Worm (Caenorhabditis elegans): Measurements from ENCODE around the gene sgk-1.

Gene sgk-1

DNA sequence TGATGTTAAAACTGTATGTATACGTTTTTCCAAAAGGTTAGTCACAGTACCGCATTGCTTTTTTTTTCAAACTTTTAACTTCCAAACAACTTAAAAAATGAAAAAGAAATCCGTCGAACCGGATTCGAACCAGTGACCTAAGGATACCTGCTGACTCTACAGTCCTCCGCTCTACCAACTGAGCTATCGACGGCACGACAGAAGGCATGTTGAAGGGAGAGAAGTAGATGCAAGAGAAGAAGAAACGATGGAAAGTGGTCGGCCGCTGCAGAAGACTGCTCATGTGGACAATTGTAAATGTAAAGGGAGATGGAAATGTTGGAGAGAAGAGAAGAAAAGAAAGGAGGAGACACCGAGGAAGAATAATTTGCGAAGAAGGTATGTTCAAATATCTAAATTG lies 52.3 kb downstream of the sgk-1 start:
- TF ChIP-seq D1046.2 (GFP tag; IDR thresholded peaks at IDR 0.05) = peak; percentile 89
- TF ChIP-seq tag-97 (GFP tag; IDR thresholded peaks at IDR 0.05) = no peak
- peak; percentile 87 for TF ChIP-seq lin-29 (GFP tag; IDR thresholded peaks at IDR 0.05)
- TF ChIP-seq mxl-3 (GFP tag; optimal IDR thresholded peaks at IDR 0.05) = peak; percentile 75
- peak; percentile 71 to 80 for TF ChIP-seq lsy-2 (tag; optimal IDR thresholded peaks at IDR 0.05)
- TF ChIP-seq ZK337.2 (GFP tag; IDR thresholded peaks at IDR 0.05) = peak; percentile 90
- TF ChIP-seq nhr-28 (tag; optimal IDR thresholded peaks at IDR 0.05) = peak; percentile 62
- peak; percentile 94 for TF ChIP-seq mes-2 (tag; optimal IDR thresholded peaks at IDR 0.05; ENCODE audit: poor library complexity, severe bottlenecking)
- peak; percentile 70; the same call in 1 of the 2 replicates for TF ChIP-seq nhr-41 (GFP tag; IDR thresholded peaks at IDR 0.05)
- TF ChIP-seq Y105C5A.15 (GFP tag; IDR thresholded peaks at IDR 0.05) = peak; percentile 96
- TF ChIP-seq nhr-77 (tag; optimal IDR thresholded peaks at IDR 0.05) = peak; percentile 82
- TF ChIP-seq saeg-2 (GFP tag; IDR thresholded peaks at IDR 0.05) = peak; percentile 96
- peak; percentile 90 for TF ChIP-seq nhr-6 (tag; optimal IDR thresholded peaks at IDR 0.05)
- TF ChIP-seq hlh-30 (tag; optimal IDR thresholded peaks at IDR 0.05; ENCODE audit: insufficient read depth) = peak; percentile 93
- peak; percentile 87 for TF ChIP-seq Y5F2A.4 (GFP tag; optimal IDR thresholded peaks at IDR 0.05)
- TF ChIP-seq nhr-76 (tag; optimal IDR thresholded peaks at IDR 0.05) = no peak
- peak; percentile 89 for TF ChIP-seq zip-2 (tag; optimal IDR thresholded peaks at IDR 0.05)
- peak; percentile 86 to 94 for TF ChIP-seq madf-5 (GFP tag; IDR thresholded peaks at IDR 0.05)
- TF ChIP-seq F26F4.8 (GFP tag; conservative IDR thresholded peaks at IDR 0.05) = peak; percentile 91
- peak; percentile 79 for TF ChIP-seq php-3 (GFP tag; IDR thresholded peaks at IDR 0.05)
- TF ChIP-seq hif-1 (tag; optimal IDR thresholded peaks at IDR 0.05) = peak in 1 of 2 experiments; percentile 48
- TF ChIP-seq nhr-42 (GFP tag; IDR thresholded peaks at IDR 0.05) = peak; percentile 94
- peak; percentile 90 for TF ChIP-seq lin-1 (GFP tag; IDR thresholded peaks at IDR 0.05)
- no peak for TF ChIP-seq ztf-11 (tag; optimal IDR thresholded peaks at IDR 0.05)
- TF ChIP-seq pha-4 (GFP tag; IDR thresholded peaks at IDR 0.05) = peak; percentile 98
- no peak for TF ChIP-seq pha-4 (tag; optimal IDR thresholded peaks at IDR 0.05)
- TF ChIP-seq fos-1 (tag; optimal IDR thresholded peaks at IDR 0.05) = no peak
- no peak for TF ChIP-seq ceh-28 (tag; optimal IDR thresholded peaks at IDR 0.05)
- TF ChIP-seq vab-7 (GFP tag; IDR thresholded peaks at IDR 0.05) = peak; percentile 97
- TF ChIP-seq Y48G9A.11 (GFP tag; IDR thresholded peaks at IDR 0.05) = peak; percentile 77
- TF ChIP-seq mxl-2 (GFP tag; conservative IDR thresholded peaks at IDR 0.05) = peak; percentile 75
- TF ChIP-seq lin-39 (tag; optimal IDR thresholded peaks at IDR 0.05) = no peak
- TF ChIP-seq ama-1 (optimal IDR thresholded peaks at IDR 0.05) = no peak
- TF ChIP-seq nhr-11 (tag; optimal IDR thresholded peaks at IDR 0.05) = peak; percentile 53
- peak; percentile 57 for TF ChIP-seq gei-8 (GFP tag; optimal IDR thresholded peaks at IDR 0.05)
- no peak for TF ChIP-seq ceh-62 (tag; optimal IDR thresholded peaks at IDR 0.05)
- TF ChIP-seq madf-9 (GFP tag; conservative IDR thresholded peaks at IDR 0.05) = peak; percentile 91
- peak; percentile 95 for TF ChIP-seq T26A8.4 (GFP tag; IDR thresholded peaks at IDR 0.05)
- TF ChIP-seq nhr-237 (tag; optimal IDR thresholded peaks at IDR 0.05) = peak; percentile 55
- TF ChIP-seq ceh-32 (tag; optimal IDR thresholded peaks at IDR 0.05; ENCODE audit: poor library complexity) = peak; percentile 66
- TF ChIP-seq jun-1 (tag; optimal IDR thresholded peaks at IDR 0.05) = peak; percentile 67
- 0 out of 2 replicates have a peak, but pooled peaks have one; percentile 66 for TF ChIP-seq daf-8 (GFP tag; IDR thresholded peaks at IDR 0.05)
- TF ChIP-seq F10B5.3 (tag; optimal IDR thresholded peaks at IDR 0.05) = peak; percentile 87
- TF ChIP-seq nhr-10 (tag; optimal IDR thresholded peaks at IDR 0.05) = peak; percentile 26
- TF ChIP-seq Y75B8A.6 (GFP tag; IDR thresholded peaks at IDR 0.05) = peak; percentile 85; the same call in 1 of the 2 replicates
- no peak for TF ChIP-seq unc-39 (tag; optimal IDR thresholded peaks at IDR 0.05)
- TF ChIP-seq daf-12 (tag; optimal IDR thresholded peaks at IDR 0.05) = no peak
- TF ChIP-seq F44E2.7 (GFP tag; IDR thresholded peaks at IDR 0.05) = peak; percentile 91
- TF ChIP-seq unc-62 (GFP tag; optimal IDR thresholded peaks at IDR 0.05 in 1 of 2) = peak; percentile 2 to 59
- TF ChIP-seq unc-62 (tag; optimal IDR thresholded peaks at IDR 0.05) = no peak
- peak; percentile 89 for TF ChIP-seq spr-1 (tag; optimal IDR thresholded peaks at IDR 0.05)
- peak; percentile 86 for TF ChIP-seq lin-38 (GFP tag; IDR thresholded peaks at IDR 0.05)
